Fruit fly (Drosophila melanogaster) whole organism, embryonic: ENCODE data around the gene CG6465.

Experiments used
- Abd-B ChIP-seq: fragments of 200-800 bp; sonication (Bioruptor generic); optimal IDR thresholded peaks from 2 replicates; lab custom pipeline; 2018; ENCODE audit warnings: missing biosample characterization, mild to moderate bottlenecking, missing genetic modification characterization, moderate library complexity
- C15 ChIP-seq: fragments of 200-800 bp; sonication (Bioruptor generic); IDR thresholded peaks from 3 replicates; pipeline ENCODE4 v1.3.6; 2022; ENCODE audit warnings: missing biosample characterization, missing genetic modification characterization
- CG11560 ChIP-seq: fragments of 200-800 bp; sonication (Bioruptor generic); IDR thresholded peaks from 3 replicates; pipeline ENCODE4 v1.3.6; 2022; ENCODE audit warnings: missing biosample characterization, missing genetic modification characterization
- CG13894 ChIP-seq: fragments of 200-800 bp; sonication (Bioruptor generic); optimal IDR thresholded peaks from 3 replicates; lab custom pipeline; 2018; ENCODE audit warnings: missing biosample characterization, mild to moderate bottlenecking, missing genetic modification characterization, moderate library complexity
- CG14050 ChIP-seq: fragments of 200-800 bp; sonication (Bioruptor generic); IDR thresholded peaks from 3 replicates; pipeline ENCODE4 v1.3.6; 2022; ENCODE audit warnings: missing biosample characterization, missing genetic modification characterization
- CG14860 ChIP-seq: fragments of 200-800 bp; sonication (Bioruptor generic); IDR thresholded peaks from 3 replicates; pipeline ENCODE4 v1.3.6; 2022; ENCODE audit warnings: missing biosample characterization, missing genetic modification characterization; ENCODE audit not compliant: partially characterized antibody
- CG15696 ChIP-seq: fragments of 200-800 bp; sonication (Bioruptor generic); optimal IDR thresholded peaks from 2 replicates; lab custom pipeline; 2019; ENCODE audit warnings: missing biosample characterization, mild to moderate bottlenecking, missing genetic modification characterization, moderate library complexity
- CG17612 ChIP-seq: fragments of 200-800 bp; sonication (Bioruptor generic); IDR thresholded peaks from 2 replicates; pipeline ENCODE4 v1.3.6; 2022; ENCODE audit warnings: missing biosample characterization, missing genetic modification characterization
- CG18262 ChIP-seq: fragments of 200-800 bp; optimal IDR thresholded peaks from 3 replicates; lab custom pipeline; 2019; ENCODE audit warnings: missing biosample characterization, mild to moderate bottlenecking, missing genetic modification characterization, moderate library complexity
- CG1832 ChIP-seq: fragments of 200-800 bp; sonication (Bioruptor generic); optimal IDR thresholded peaks from 2 replicates; lab custom pipeline; 2017; ENCODE audit warnings: missing biosample characterization, mild to moderate bottlenecking, missing genetic modification characterization, inconsistent platforms
- CG4854 ChIP-seq: fragments of 200-800 bp; sonication (Bioruptor generic); optimal IDR thresholded peaks from 2 replicates; lab custom pipeline; 2016; ENCODE audit warnings: missing biosample characterization, missing genetic modification characterization, inconsistent platforms
- CG6765 ChIP-seq: fragments of 200-800 bp; sonication (Bioruptor generic); optimal IDR thresholded peaks from 3 replicates; lab custom pipeline; 2017; ENCODE audit warnings: missing biosample characterization, mild to moderate bottlenecking, missing genetic modification characterization
- CG6791 ChIP-seq: fragments of 200-800 bp; sonication (Bioruptor generic); IDR thresholded peaks from 3 replicates; pipeline ENCODE4 v1.3.6; 2022; ENCODE audit warnings: missing biosample characterization, missing genetic modification characterization; ENCODE audit not compliant: partially characterized antibody
- CG7928 ChIP-seq: fragments of 200-800 bp; sonication (Bioruptor generic); optimal IDR thresholded peaks from 2 replicates; lab custom pipeline; 2017; ENCODE audit warnings: missing biosample characterization, mild to moderate bottlenecking, missing genetic modification characterization
- CG9727 ChIP-seq: fragments of 200-800 bp; sonication (Bioruptor generic); optimal IDR thresholded peaks from 3 replicates; lab custom pipeline; 2017; ENCODE audit warnings: missing biosample characterization, mild to moderate bottlenecking, missing genetic modification characterization
- CrebB ChIP-seq: fragments of 200-800 bp; sonication (Bioruptor generic); optimal IDR thresholded peaks from 3 replicates; lab custom pipeline; 2018; ENCODE audit warnings: missing biosample characterization, mild to moderate bottlenecking, missing genetic modification characterization
- Dad ChIP-seq: fragments of 200-800 bp; sonication (Bioruptor generic); optimal IDR thresholded peaks from 3 replicates; lab custom pipeline; 2016; ENCODE audit warnings: missing biosample characterization, missing genetic modification characterization
- Doc3 ChIP-seq: fragments of 200-800 bp; sonication (Bioruptor generic); IDR thresholded peaks from 3 replicates; pipeline ENCODE4 v1.3.6; 2022; ENCODE audit warnings: missing biosample characterization, missing genetic modification characterization; ENCODE audit not compliant: partially characterized antibody
- ERR ChIP-seq: fragments of 200-800 bp; sonication (Bioruptor generic); optimal IDR thresholded peaks from 2 replicates; lab custom pipeline; 2016; ENCODE audit warnings: missing biosample characterization, missing genetic modification characterization
- Fer3 ChIP-seq: fragments of 200-800 bp; sonication (Bioruptor generic); optimal IDR thresholded peaks from 2 replicates; lab custom pipeline; 2018; ENCODE audit warnings: missing biosample characterization, mild to moderate bottlenecking, missing genetic modification characterization, moderate library complexity
- HHEX ChIP-seq: fragments of 200-800 bp; sonication (Bioruptor generic); optimal IDR thresholded peaks from 3 replicates; lab custom pipeline; 2017; ENCODE audit warnings: missing biosample characterization, mild to moderate bottlenecking, missing genetic modification characterization, missing genetic modification reagents
- Lim3 ChIP-seq: fragments of 200-800 bp; sonication (Bioruptor generic); IDR thresholded peaks from 2 replicates; pipeline ENCODE4 v1.3.6; 2022; ENCODE audit warnings: missing biosample characterization, missing genetic modification characterization
- MESR4 ChIP-seq: fragments of 200-800 bp; sonication (Bioruptor generic); optimal IDR thresholded peaks from 2 replicates; lab custom pipeline; 2018; ENCODE audit warnings: missing biosample characterization, mild to moderate bottlenecking, missing genetic modification characterization, moderate library complexity
- Med ChIP-seq: fragments of 200-800 bp; sonication (Bioruptor generic); peaks from one replicate; lab custom pipeline; 2016; ENCODE audit warnings: missing biosample characterization, missing genetic modification characterization, mild to moderate bottlenecking, inconsistent platforms, moderate library complexity
- Myb ChIP-seq: fragments of 200-800 bp; sonication (Bioruptor generic); optimal IDR thresholded peaks from 2 replicates; lab custom pipeline; 2016; ENCODE audit warnings: missing biosample characterization, missing genetic modification characterization
- Nf-YC ChIP-seq: fragments of 200-800 bp; optimal IDR thresholded peaks from 3 replicates; lab custom pipeline; 2019; ENCODE audit warnings: missing biosample characterization, mild to moderate bottlenecking, missing genetic modification characterization, moderate library complexity
- Side ChIP-seq: fragments of 200-800 bp; sonication (Bioruptor generic); optimal IDR thresholded peaks from 2 replicates; lab custom pipeline; 2016; ENCODE audit warnings: missing biosample characterization, missing genetic modification characterization
- Trl ChIP-seq, 3 experiments: fragments of >200 bp in 2 of 3; fragments of 200-800 bp in 1 of 3; sonication (Bioruptor generic) in 1 of 3; optimal IDR thresholded peaks; 2 replicates in 1 of 3; 3 replicates in 2 of 3; lab custom pipeline; 2016 to 2017; ENCODE audit warnings: missing biosample characterization in 1 of 3, missing genetic modification characterization in 1 of 3
- YL-1 ChIP-seq: fragments of 200-800 bp; sonication (Bioruptor generic); optimal IDR thresholded peaks from 3 replicates; lab custom pipeline; 2017; ENCODE audit warnings: missing biosample characterization, mild to moderate bottlenecking, missing genetic modification characterization
- abd-A ChIP-seq: fragments of 200-800 bp; sonication (Bioruptor generic); optimal IDR thresholded peaks from 3 replicates; lab custom pipeline; 2019; ENCODE audit warnings: missing biosample characterization, mild to moderate bottlenecking, missing genetic modification characterization, moderate library complexity
- aop ChIP-seq: fragments of 200-800 bp; sonication (Bioruptor generic); IDR thresholded peaks from 2 replicates; pipeline ENCODE4 v1.3.6; 2022; ENCODE audit warnings: missing biosample characterization, missing genetic modification characterization
- chinmo ChIP-seq: fragments of 200-800 bp; sonication (Bioruptor generic); IDR thresholded peaks from 4 replicates; pipeline ENCODE4 v1.3.6; 2022; ENCODE audit warnings: missing biosample characterization, missing genetic modification characterization; ENCODE audit not compliant: partially characterized antibody
- crol ChIP-seq: fragments of 200-800 bp; sonication (Bioruptor generic); IDR thresholded peaks from 2 replicates; pipeline ENCODE4 v1.3.6; 2022; ENCODE audit warnings: missing biosample characterization, missing genetic modification characterization
- fd3F ChIP-seq: fragments of 200-800 bp; sonication (Bioruptor generic); optimal IDR thresholded peaks from 2 replicates; lab custom pipeline; 2018; ENCODE audit warnings: missing biosample characterization, mild to moderate bottlenecking, missing genetic modification characterization, moderate library complexity
- hth ChIP-seq: fragments of >200 bp; optimal IDR thresholded peaks from 2 replicates; lab custom pipeline; 2017; ENCODE audit warnings: inconsistent platforms
- lmd ChIP-seq: fragments of 200-800 bp; sonication (Bioruptor generic); IDR thresholded peaks from 2 replicates; pipeline ENCODE4 v1.3.6; 2022; ENCODE audit warnings: missing biosample characterization, missing genetic modification characterization
- pros ChIP-seq: fragments of 200-800 bp; sonication (Bioruptor generic); optimal IDR thresholded peaks from 3 replicates; lab custom pipeline; 2019; ENCODE audit warnings: missing biosample characterization, mild to moderate bottlenecking, missing genetic modification characterization, moderate library complexity
- ro ChIP-seq: fragments of 200-800 bp; sonication (Bioruptor generic); IDR thresholded peaks from 2 replicates; pipeline ENCODE4 v1.3.6; 2022; ENCODE audit warnings: missing biosample characterization, missing genetic modification characterization
- row ChIP-seq: fragments of 200-800 bp; sonication (Bioruptor generic); IDR thresholded peaks from 3 replicates; pipeline ENCODE4 v1.3.6; 2022; ENCODE audit warnings: missing biosample characterization, missing genetic modification characterization
- sc ChIP-seq, 3 experiments: fragments of >200 bp in 2 of 3; fragments of 200-800 bp in 1 of 3; sonication (Bioruptor generic) in 1 of 3; optimal IDR thresholded peaks; 2 replicates in 2 of 3; 3 replicates in 1 of 3; lab custom pipeline; 2017; ENCODE audit warnings: mild to moderate bottlenecking in 1 of 3, missing biosample characterization in 1 of 3, missing genetic modification characterization in 1 of 3, missing genetic modification reagents in 1 of 3
- slbo ChIP-seq: fragments of 200-800 bp; sonication (Bioruptor generic); IDR thresholded peaks from 2 replicates; pipeline ENCODE4 v1.3.6; 2022; ENCODE audit warnings: missing biosample characterization, missing genetic modification characterization
- sr ChIP-seq: fragments of 200-800 bp; sonication (Bioruptor generic); IDR thresholded peaks from 3 replicates; pipeline ENCODE4 v1.3.6; 2022; ENCODE audit warnings: missing biosample characterization, missing genetic modification characterization
- tin ChIP-seq: fragments of 200-800 bp; sonication (Bioruptor generic); optimal IDR thresholded peaks from 3 replicates; lab custom pipeline; 2016; ENCODE audit warnings: missing biosample characterization, missing genetic modification characterization
- tio ChIP-seq: fragments of 200-800 bp; sonication (Bioruptor generic); optimal IDR thresholded peaks from 2 replicates; lab custom pipeline; 2017; ENCODE audit warnings: missing biosample characterization, missing genetic modification characterization, inconsistent platforms
- yki ChIP-seq: fragments of >200 bp; optimal IDR thresholded peaks from 3 replicates; lab custom pipeline; 2018

The CG6465 gene

dm6 chr3R:10640552-10641266 lies 36.3 kb downstream of the CG6465 start (continued):
- TF ChIP-seq Trl (optimal IDR thresholded peaks at IDR 0.05; lab: Kevin White, UChicago) (peak; percentile 27 to 41), Trl (GFP tag; optimal IDR thresholded peaks at IDR 0.05; lab: Kevin White, UChicago) (no peak), pros (GFP tag; lab: Kevin White, UChicago) (no peak), HHEX (no peak), CG13894 (tag; lab: Kevin White, UChicago) (peak; percentile 72), hth (no peak), tio (GFP tag; lab: Kevin White, UChicago) (no peak), CG14860 (GFP tag; lab: Robert Waterston, UW) (0 out of 3 replicates have a peak, but pooled peaks have one; percentile 23), slbo (GFP tag; lab: Robert Waterston, UW) (peak; percentile 36; the same call in 1 of the 2 replicates), CG14050 (no peak)

dm6 chr3R:10639468-10639867 lies 37.6 kb downstream of the CG6465 start, which contains the start of gene hth:
Gene hth, minus strand, starts transcription at chr3R:10639568.
- TF ChIP-seq abd-A (tag; lab: Kevin White, UChicago): peak; percentile 38
- TF ChIP-seq CG15696: no peak
- TF ChIP-seq chinmo (GFP tag; lab: Robert Waterston, UW): 0 out of 4 replicates have a peak, but pooled peaks have one; percentile 25
- TF ChIP-seq CG7928 (GFP tag; lab: Kevin White, UChicago): no peak
- TF ChIP-seq CG9727 (GFP tag; lab: Kevin White, UChicago): no peak
- no peak for TF ChIP-seq Lim3
- TF ChIP-seq crol: peak; percentile 22; the same call in 1 of the 2 replicates
- peak; percentile 50; the same call in 1 of the 3 replicates for TF ChIP-seq CG11560

dm6 chr3R:10638641-10639348 lies 38.3 kb downstream of the CG6465 start:
- TF ChIP-seq Dad (no peak), CrebB (tag; lab: Kevin White, UChicago) (no peak), ro (no peak), MESR4 (no peak), lmd (peak; percentile 13; the same call in 1 of the 2 replicates), sc (optimal IDR thresholded peaks at IDR 0.05; lab: Kevin White, UChicago) (no peak), sc (GFP tag; optimal IDR thresholded peaks at IDR 0.05; lab: Kevin White, UChicago) (no peak), CG4854 (GFP tag; lab: Kevin White, UChicago) (no peak), yki (lab: Kevin White, UChicago) (peak; percentile 30), ERR (GFP tag; lab: Kevin White, UChicago) (no peak), CG6791 (no peak), Med (GFP tag; lab: Kevin White, UChicago) (peak; percentile 40), fd3F (GFP tag; lab: Kevin White, UChicago) (no peak), row (no peak), Fer3 (tag; lab: Kevin White, UChicago) (no peak), Abd-B (GFP tag; lab: Kevin White, UChicago) (no peak), Myb (GFP tag; lab: Kevin White, UChicago) (no peak), CG17612 (no peak), Side (GFP tag; lab: Kevin White, UChicago) (no peak), Doc3 (GFP tag; lab: Robert Waterston, UW) (no peak), sr (GFP tag; lab: Robert Waterston, UW) (no peak), Nf-YC (tag; lab: Kevin White, UChicago) (no peak), CG6765 (GFP tag; lab: Kevin White, UChicago) (no peak), YL-1 (no peak), aop (GFP tag; lab: Robert Waterston, UW) (no peak), tin (GFP tag; lab: Kevin White, UChicago) (no peak), CG1832 (peak; percentile 36), CG18262 (tag; lab: Kevin White, UChicago) (no peak), Trl (optimal IDR thresholded peaks at IDR 0.05; lab: Kevin White, UChicago) (peak; percentile 79 to 85), Trl (GFP tag; optimal IDR thresholded peaks at IDR 0.05; lab: Kevin White, UChicago) (peak; percentile 1), C15 (GFP tag; lab: Robert Waterston, UW) (no peak)
